Fruit fly (Drosophila melanogaster): ENCODE results near the gene CG2818.

DNA sequence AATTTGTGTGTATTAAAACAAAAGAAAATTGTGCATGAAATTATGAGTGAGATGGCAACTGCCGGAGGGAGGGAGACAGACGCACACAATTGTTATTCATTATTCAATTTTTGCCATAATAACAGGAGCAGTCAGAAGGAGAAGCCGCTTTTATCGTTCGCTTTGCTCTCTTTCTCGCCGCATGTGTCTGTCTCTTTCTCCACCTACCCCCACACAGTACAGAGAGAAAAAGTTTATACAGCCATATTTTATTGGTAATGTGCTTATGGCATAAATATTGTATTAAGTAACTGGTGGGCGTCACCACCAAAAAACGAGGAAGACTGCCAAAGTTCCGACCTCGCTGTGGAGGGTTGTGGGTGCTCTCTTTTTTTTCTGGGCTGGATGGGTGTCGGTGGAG is 30.7 kb upstream of the CG2818 start:
- TF ChIP-seq CG8478 (optimal IDR thresholded peaks at IDR 0.05) = no peak
- no peak for TF ChIP-seq CTCF (optimal IDR thresholded peaks at IDR 0.05)
